Worm (Caenorhabditis elegans) whole organism, mixed stage, embryonic: Measurements from ENCODE around the gene oac-57.

Source experiments
- elt-3 ChIP-seq: fragments of 150-350 bp; optimal IDR thresholded peaks from 2 replicates; lab custom pipeline; 2014; ENCODE audit warnings: missing biosample characterization, missing genetic modification characterization
- hlh-1 ChIP-seq: fragments of 150-350 bp; optimal IDR thresholded peaks from 2 replicates; lab custom pipeline; 2014; ENCODE audit warnings: missing biosample characterization, missing genetic modification reagents, missing genetic modification characterization
- lin-13 ChIP-seq: fragments of 150-350 bp; optimal IDR thresholded peaks from 2 replicates; lab custom pipeline; 2014; ENCODE audit warnings: missing biosample characterization, missing genetic modification characterization
- mab-5 ChIP-seq: fragments of 150-350 bp; optimal IDR thresholded peaks from 2 replicates; lab custom pipeline; 2014; ENCODE audit warnings: missing biosample characterization, missing genetic modification characterization
- nhr-237 ChIP-seq: fragments of 150-350 bp; optimal IDR thresholded peaks from 2 replicates; lab custom pipeline; 2014; ENCODE audit warnings: missing biosample characterization, missing genetic modification characterization
- nhr-76 ChIP-seq: sonication (generic microtip); optimal IDR thresholded peaks from 2 replicates; lab custom pipeline; 2017; ENCODE audit warnings: missing biosample characterization, missing genetic modification characterization
- unc-62 ChIP-seq: fragments of 150-350 bp; optimal IDR thresholded peaks from 2 replicates; lab custom pipeline; 2014; ENCODE audit warnings: missing biosample characterization, missing genetic modification reagents, missing genetic modification characterization
- ztf-11 ChIP-seq: fragments of 150-350 bp; optimal IDR thresholded peaks from 2 replicates; lab custom pipeline; 2014; ENCODE audit warnings: missing biosample characterization, missing genetic modification characterization

- TF ChIP-seq lin-13 (tag; lab: Kevin White, UChicago) = no peak
- TF ChIP-seq hlh-1 = no peak
- no peak for TF ChIP-seq mab-5 (tag; lab: Kevin White, UChicago)
- TF ChIP-seq nhr-237 (tag; lab: Kevin White, UChicago) = no peak
- no peak for TF ChIP-seq unc-62 (GFP tag; lab: Kevin White, UChicago)
- TF ChIP-seq nhr-76 (tag; lab: Kevin White, UChicago) = no peak
- no peak for TF ChIP-seq ztf-11
- no peak for TF ChIP-seq elt-3 (tag; lab: Kevin White, UChicago)
Observed at ce11 chrIV:12289149-12289548, 18.5 kb downstream of the oac-57 start, which contains the start of gene C42C1.9.
